Worm (Caenorhabditis elegans): ENCODE data around the gene ZK1290.1.

- TF ChIP-seq elt-3 (tag; optimal IDR thresholded peaks at IDR 0.05) (no peak), egl-27 (tag; optimal IDR thresholded peaks at IDR 0.05) (no peak), daf-12 (tag; optimal IDR thresholded peaks at IDR 0.05) (no peak), sea-2 (GFP tag; optimal IDR thresholded peaks at IDR 0.05) (no peak), nhr-25 (tag; optimal IDR thresholded peaks at IDR 0.05) (no peak), unc-62 (GFP tag; optimal IDR thresholded peaks at IDR 0.05) (no peak), ZK546.5 (tag; optimal IDR thresholded peaks at IDR 0.05) (no peak), ztf-11 (tag; optimal IDR thresholded peaks at IDR 0.05) (no peak), nhr-237 (tag; optimal IDR thresholded peaks at IDR 0.05) (no peak), nhr-76 (tag; optimal IDR thresholded peaks at IDR 0.05) (no peak), nhr-28 (tag; optimal IDR thresholded peaks at IDR 0.05) (no peak), unc-39 (tag; optimal IDR thresholded peaks at IDR 0.05) (no peak), R02D3.7 (tag; optimal IDR thresholded peaks at IDR 0.05) (no peak)
Measured at ce11 chrII:7593227-7593626, 31.7 kb downstream of the ZK1290.1 start.

Measured in whole organism, L3 larva.